Fruit fly (Drosophila melanogaster) whole organism, wandering third instar larva: ENCODE data around the gene CCT4.

Experiments
- Dfd ChIP-seq: fragments of >200 bp; optimal IDR thresholded peaks from 2 replicates; lab custom pipeline; 2017; ENCODE audit warnings: missing biosample characterization, missing genetic modification characterization
- Dif ChIP-seq: fragments of 200-275, 200-300 bp; sonication (Bioruptor generic); optimal IDR thresholded peaks from 2 replicates; lab custom pipeline; 2018; ENCODE audit warnings: missing biosample characterization, missing genetic modification characterization; ENCODE audit not compliant: partially characterized antibody
- GATAd ChIP-seq: sonication (Bioruptor generic); optimal IDR thresholded peaks from 2 replicates; lab custom pipeline; 2016; ENCODE audit warnings: missing biosample characterization, missing genetic modification characterization
- HLH106 ChIP-seq: fragments of 200-800 bp; optimal IDR thresholded peaks from 3 replicates; lab custom pipeline; 2019; ENCODE audit warnings: missing biosample characterization, mild to moderate bottlenecking, missing genetic modification characterization, moderate library complexity
- Hr78 ChIP-seq: fragments of >200 bp; optimal IDR thresholded peaks from 2 replicates; lab custom pipeline; 2017; ENCODE audit warnings: missing biosample characterization, missing genetic modification characterization
- Hr83 ChIP-seq: fragments of 200-300 bp; sonication (Bioruptor generic); optimal IDR thresholded peaks from 2 replicates; lab custom pipeline; 2016; ENCODE audit warnings: missing biosample characterization, mild to moderate bottlenecking, missing genetic modification characterization, moderate library complexity; ENCODE audit not compliant: poor library complexity, severe bottlenecking
- Jra ChIP-seq: sonication (Bioruptor generic); optimal IDR thresholded peaks from 2 replicates; lab custom pipeline; 2016; ENCODE audit warnings: missing biosample characterization, missing genetic modification characterization
- Mio ChIP-seq: sonication (Bioruptor generic); optimal IDR thresholded peaks from 2 replicates; lab custom pipeline; 2016; ENCODE audit warnings: missing biosample characterization, missing genetic modification characterization
- Myc ChIP-seq: fragments of >200 bp; optimal IDR thresholded peaks from 2 replicates; lab custom pipeline; 2017
- N ChIP-seq: fragments of >200 bp; optimal IDR thresholded peaks from 2 replicates; lab custom pipeline; 2018; ENCODE audit warnings: missing biosample characterization, missing external identifiers, missing genetic modification characterization
- OdsH ChIP-seq: fragments of 200-800 bp; sonication (Bioruptor generic); optimal IDR thresholded peaks from 2 replicates; lab custom pipeline; 2016; ENCODE audit warnings: missing biosample characterization, mild to moderate bottlenecking, missing genetic modification characterization
- Rel ChIP-seq, 2 experiments: fragments of 200-800 bp; sonication (Bioruptor generic) in 1 of 2; optimal IDR thresholded peaks; 2 replicates in 1 of 2; 3 replicates in 1 of 2; lab custom pipeline; 2016 to 2019; ENCODE audit warnings: mild to moderate bottlenecking in 2 of 2, missing biosample characterization in 2 of 2, missing genetic modification characterization in 2 of 2, moderate library complexity in 1 of 2
- Sp1 ChIP-seq: fragments of 200-800 bp; sonication (Bioruptor generic); optimal IDR thresholded peaks from 3 replicates; lab custom pipeline; 2019; ENCODE audit warnings: missing biosample characterization, mild to moderate bottlenecking, missing genetic modification characterization, moderate library complexity
- Vsx2 ChIP-seq: fragments of 200-300, 225-300 bp; sonication (Bioruptor generic); optimal IDR thresholded peaks from 2 replicates; lab custom pipeline; 2018; ENCODE audit warnings: missing biosample characterization, missing genetic modification characterization; ENCODE audit not compliant: partially characterized antibody
- br ChIP-seq: fragments of 200-800 bp; sonication (Bioruptor generic); optimal IDR thresholded peaks from 2 replicates; lab custom pipeline; 2016; ENCODE audit warnings: missing biosample characterization, missing genetic modification characterization
- brk ChIP-seq: fragments of 200-800 bp; sonication (Bioruptor generic); optimal IDR thresholded peaks from 2 replicates; lab custom pipeline; 2016; ENCODE audit warnings: missing biosample characterization, mild to moderate bottlenecking, missing genetic modification characterization
- dl ChIP-seq, 2 experiments: fragments of 175-275, 200-275 bp in 1 of 2; fragments of 200-275 bp in 1 of 2; sonication (Bioruptor generic); optimal IDR thresholded peaks; lab custom pipeline; 2018; ENCODE audit warnings: mild to moderate bottlenecking in 2 of 2, missing biosample characterization in 2 of 2, missing genetic modification characterization in 2 of 2, moderate library complexity in 2 of 2; ENCODE audit not compliant: partially characterized antibody in 2 of 2, insufficient read depth in 1 of 2
- dmrt93B ChIP-seq: fragments of 200-800 bp; sonication (Bioruptor generic); optimal IDR thresholded peaks from 2 replicates; lab custom pipeline; 2018; ENCODE audit warnings: missing biosample characterization, mild to moderate bottlenecking, missing genetic modification characterization
- dsf ChIP-seq: sonication (Bioruptor generic); optimal IDR thresholded peaks from 2 replicates; lab custom pipeline; 2016; ENCODE audit warnings: missing biosample characterization, missing genetic modification characterization, borderline replicate concordance
- ey ChIP-seq: fragments of 200-800 bp; sonication (Bioruptor generic); optimal IDR thresholded peaks from 2 replicates; lab custom pipeline; 2016; ENCODE audit warnings: missing biosample characterization, missing genetic modification characterization
- foxo ChIP-seq, 2 experiments: fragments of 200-800 bp; sonication (Bioruptor generic); optimal IDR thresholded peaks; 2 replicates in 1 of 2; 3 replicates in 1 of 2; lab custom pipeline; 2016 to 2017; ENCODE audit warnings: missing biosample characterization in 2 of 2, missing genetic modification characterization in 2 of 2
- h ChIP-seq: fragments of 200-800 bp; sonication (Bioruptor generic); optimal IDR thresholded peaks from 3 replicates; lab custom pipeline; 2016; ENCODE audit warnings: missing biosample characterization, mild to moderate bottlenecking, missing genetic modification characterization
- lola ChIP-seq: fragments of >200 bp; optimal IDR thresholded peaks from 2 replicates; lab custom pipeline; 2017; ENCODE audit warnings: missing biosample characterization, missing genetic modification characterization
- pan ChIP-seq: fragments of >200 bp; optimal IDR thresholded peaks from 2 replicates; lab custom pipeline; 2017
- psq ChIP-seq: fragments of 200-800 bp; sonication (Bioruptor generic); optimal IDR thresholded peaks from 3 replicates; lab custom pipeline; 2017; ENCODE audit warnings: missing biosample characterization, mild to moderate bottlenecking, missing genetic modification characterization, moderate library complexity
- sage ChIP-seq: fragments of 200-800 bp; sonication (Bioruptor generic); optimal IDR thresholded peaks from 2 replicates; lab custom pipeline; 2016; ENCODE audit warnings: missing biosample characterization, mild to moderate bottlenecking, missing genetic modification characterization
- sv ChIP-seq: fragments of 200-800 bp; sonication (Bioruptor generic); optimal IDR thresholded peaks from 3 replicates; lab custom pipeline; 2016; ENCODE audit warnings: missing biosample characterization, missing genetic modification characterization
- tai ChIP-seq: sonication (Bioruptor generic); optimal IDR thresholded peaks from 2 replicates; lab custom pipeline; 2016; ENCODE audit warnings: missing biosample characterization, missing genetic modification characterization
- usp ChIP-seq: fragments of >200 bp; optimal IDR thresholded peaks from 2 replicates; lab custom pipeline; 2017; ENCODE audit warnings: missing biosample characterization, missing genetic modification characterization
- woc ChIP-seq: sonication (Bioruptor generic); optimal IDR thresholded peaks from 2 replicates; lab custom pipeline; 2016; ENCODE audit warnings: missing biosample characterization, mild to moderate bottlenecking, missing genetic modification characterization

Gene CCT4

DNA sequence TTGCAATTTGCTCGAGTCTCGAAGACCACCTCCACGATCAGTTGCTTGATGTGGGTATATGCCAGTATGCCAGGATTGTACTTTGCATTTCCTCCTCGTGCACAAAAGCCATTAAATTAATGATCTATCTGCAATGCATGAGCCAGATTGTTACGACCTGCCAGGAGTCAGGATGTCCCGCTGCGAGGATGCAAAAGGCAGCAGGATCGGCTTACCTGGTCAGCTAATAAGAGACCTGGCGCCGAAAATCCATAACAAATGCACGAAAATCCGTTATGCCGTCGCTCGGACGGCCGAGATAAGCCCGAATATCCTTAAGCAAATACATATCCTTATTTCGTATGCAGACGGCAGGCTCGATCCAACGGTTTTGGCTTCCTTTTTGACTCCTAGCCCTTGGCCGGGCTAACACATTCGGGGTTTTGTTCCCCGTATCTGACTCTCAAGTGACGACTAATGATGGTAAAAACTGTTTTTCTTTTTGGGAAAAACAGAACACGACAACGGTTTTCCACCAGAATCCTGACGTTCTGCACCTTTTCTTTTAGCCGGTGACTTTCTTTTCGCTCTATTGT, 26.6 kb downstream of the CCT4 start:
- TF ChIP-seq woc (GFP tag; lab: Kevin White, UChicago) (no peak), psq (GFP tag; lab: Kevin White, UChicago) (no peak), sv (GFP tag; lab: Kevin White, UChicago) (no peak), Rel (GFP tag; optimal IDR thresholded peaks at IDR 0.05; lab: Kevin White, UChicago) (no peak), Rel (tag; optimal IDR thresholded peaks at IDR 0.05; lab: Kevin White, UChicago) (no peak), h (GFP tag; lab: Kevin White, UChicago) (no peak), OdsH (GFP tag; lab: Kevin White, UChicago) (no peak), brk (GFP tag; lab: Kevin White, UChicago) (no peak), lola (GFP tag; lab: Kevin White, UChicago) (no peak), usp (no peak)

DNA sequence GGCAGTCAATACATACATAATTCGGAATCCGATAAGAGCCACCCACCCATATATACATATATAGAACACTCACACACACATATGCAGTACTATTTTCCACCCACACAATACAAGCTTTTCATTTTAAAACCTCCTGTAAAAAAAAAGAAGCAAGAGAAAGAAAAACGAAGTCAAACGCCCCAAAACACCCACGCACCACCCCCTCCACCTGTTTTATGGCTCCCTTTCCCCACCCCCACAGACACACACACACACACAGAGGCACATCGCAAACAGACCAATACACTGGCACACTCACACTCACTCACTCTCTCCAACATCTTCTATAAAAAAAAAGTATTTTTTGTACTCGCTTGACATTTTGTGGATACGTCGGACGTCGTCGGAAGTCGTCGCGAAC, 35.4 kb downstream of the CCT4 start:
- TF ChIP-seq sage (GFP tag; lab: Kevin White, UChicago) (no peak), Sp1 (no peak), OdsH (GFP tag; lab: Kevin White, UChicago) (no peak), sv (GFP tag; lab: Kevin White, UChicago) (no peak), brk (GFP tag; lab: Kevin White, UChicago) (no peak), usp (no peak), ey (no peak), lola (GFP tag; lab: Kevin White, UChicago) (no peak), Vsx2 (GFP tag; lab: Kevin White, UChicago) (no peak), h (GFP tag; lab: Kevin White, UChicago) (no peak), pan (lab: Kevin White, UChicago) (no peak), Dfd (GFP tag; lab: Kevin White, UChicago) (no peak), N (no peak), GATAd (GFP tag; lab: Kevin White, UChicago) (no peak), HLH106 (tag; lab: Kevin White, UChicago) (no peak), dmrt93B (GFP tag; lab: Kevin White, UChicago) (no peak)

DNA sequence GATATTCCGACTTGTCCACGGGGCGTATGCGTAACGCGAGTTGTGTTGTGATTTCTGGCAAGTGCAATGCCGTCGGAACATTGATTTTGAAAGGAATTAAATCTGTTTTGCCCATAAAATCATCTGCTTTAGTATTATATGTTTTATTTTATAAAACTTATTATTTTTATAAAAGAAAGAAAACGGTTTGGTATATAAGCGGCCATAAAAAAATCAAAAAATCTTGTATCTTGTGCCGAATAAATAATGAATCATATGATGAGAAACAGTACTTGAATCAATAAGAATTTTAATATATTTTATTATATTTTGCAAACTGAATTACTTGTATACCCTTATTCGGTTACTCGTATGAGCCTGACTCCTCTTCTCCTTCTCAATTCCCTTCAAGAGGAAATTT, 35.9 kb downstream of the CCT4 start, which contains the start of gene pdm2:
Gene pdm2 (plus strand): TSS at position 301 of the 400 bp plus-strand sequence.
- TF ChIP-seq tai (GFP tag; lab: Kevin White, UChicago): no peak
- TF ChIP-seq Mio (GFP tag; lab: Kevin White, UChicago): no peak
- no peak for TF ChIP-seq foxo (GFP tag; optimal IDR thresholded peaks at IDR 0.05; lab: Kevin White, UChicago)
- no peak for TF ChIP-seq h (GFP tag; lab: Kevin White, UChicago)
- no peak for TF ChIP-seq Sp1
- TF ChIP-seq dmrt93B (GFP tag; lab: Kevin White, UChicago): no peak
- no peak for TF ChIP-seq Myc (lab: Kevin White, UChicago)
- TF ChIP-seq Hr83 (GFP tag; lab: Kevin White, UChicago): no peak
- TF ChIP-seq sage (GFP tag; lab: Kevin White, UChicago): no peak
- TF ChIP-seq psq (GFP tag; lab: Kevin White, UChicago): no peak
- no peak for TF ChIP-seq dsf (GFP tag; lab: Kevin White, UChicago)
- TF ChIP-seq Dif: no peak
- TF ChIP-seq, all 38 proteins: peak for 0

DNA sequence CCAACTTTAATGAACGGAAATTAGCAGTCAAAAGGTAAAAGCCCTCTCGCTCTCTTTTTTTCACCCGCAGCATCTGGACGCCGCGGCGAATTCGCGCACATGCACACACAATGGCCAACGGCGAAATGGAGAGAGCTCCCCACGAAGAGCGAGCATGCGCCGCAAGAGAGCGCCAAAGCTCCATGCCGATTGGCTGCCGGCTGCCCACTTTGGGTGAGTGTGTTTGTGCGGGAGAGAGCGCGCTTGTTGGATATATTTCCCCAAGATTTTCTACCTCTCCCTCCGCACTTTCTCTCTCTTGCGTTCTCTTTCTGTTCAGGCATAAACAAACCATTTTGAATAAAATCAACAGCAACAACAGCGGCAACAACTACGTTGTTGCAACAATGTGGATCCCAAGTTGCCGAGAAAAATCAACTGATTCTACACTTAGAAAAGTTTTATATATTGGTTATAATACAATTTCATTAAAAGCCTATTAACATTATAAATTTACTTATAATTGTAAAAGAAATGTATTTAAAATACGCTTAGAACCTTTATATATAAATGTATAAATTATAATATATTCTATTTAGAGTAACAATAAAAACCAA, 36.9 kb downstream of the CCT4 start:
- TF ChIP-seq lola (GFP tag; lab: Kevin White, UChicago) (no peak), Hr83 (GFP tag; lab: Kevin White, UChicago) (no peak), br (GFP tag; lab: Kevin White, UChicago) (no peak), GATAd (GFP tag; lab: Kevin White, UChicago) (no peak), Dif (peak; percentile 79), Mio (GFP tag; lab: Kevin White, UChicago) (no peak), Hr78 (no peak), Jra (GFP tag; lab: Kevin White, UChicago) (no peak), tai (GFP tag; lab: Kevin White, UChicago) (no peak), dl (GFP tag; optimal IDR thresholded peaks at IDR 0.05; lab: Kevin White, UChicago; ENCODE audit: insufficient read depth in 1 of 2, partially characterized antibody in 2 of 2) (peak; percentile 72 to 81)
